Fruit fly (Drosophila melanogaster): Measurements from ENCODE around the gene Ice2.

- no peak for TF ChIP-seq CTCF (optimal IDR thresholded peaks at IDR 0.05)
- no peak for TF ChIP-seq CG8478 (optimal IDR thresholded peaks at IDR 0.05)
These were observed 38.0 kb upstream of the Ice2 start for dm6 chr3R:21092036-21092435.

All from S2 (cell line).